Fruit fly (Drosophila melanogaster): ENCODE measurements around the gene TrpRS.

Gene TrpRS

DNA sequence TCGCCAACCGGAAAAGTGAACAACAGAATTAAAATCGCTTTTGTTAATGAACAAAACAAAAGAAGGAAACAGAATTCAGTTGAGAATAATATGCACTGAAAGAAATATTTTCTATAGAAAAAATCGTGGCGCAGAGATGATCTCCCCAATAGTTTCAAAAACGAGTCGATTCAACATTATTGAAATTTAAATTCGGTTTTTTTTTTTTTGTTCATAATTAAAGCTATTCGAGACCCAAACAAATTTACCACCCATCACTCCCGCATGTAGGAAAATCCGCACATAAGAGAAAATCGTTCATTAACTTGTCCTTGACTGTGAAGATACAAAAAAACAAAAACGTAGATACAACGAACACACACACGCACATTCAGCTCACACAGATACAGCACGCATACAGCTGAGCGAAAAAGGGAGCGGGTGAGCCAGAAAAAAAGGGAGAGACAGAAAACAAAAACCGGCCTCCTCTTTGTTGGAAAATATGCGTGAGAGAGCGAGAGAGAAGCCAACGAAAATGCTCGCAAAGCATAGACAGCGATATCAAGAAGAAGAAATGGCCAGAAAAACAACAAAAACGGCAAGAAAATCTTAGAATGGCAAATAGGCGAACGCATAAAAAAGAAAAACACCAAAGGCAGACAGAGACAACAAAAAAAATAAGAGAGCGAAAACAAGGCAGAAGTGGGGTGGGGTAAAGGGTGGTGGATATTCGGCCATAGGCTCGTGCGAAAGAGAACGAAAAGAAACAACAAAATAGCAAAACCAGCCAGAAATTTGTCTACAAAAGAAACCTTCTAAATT is 46.4 kb downstream of the TrpRS start:
- TF ChIP-seq noc (tag; optimal IDR thresholded peaks at IDR 0.05), result peak; percentile 11

DNA sequence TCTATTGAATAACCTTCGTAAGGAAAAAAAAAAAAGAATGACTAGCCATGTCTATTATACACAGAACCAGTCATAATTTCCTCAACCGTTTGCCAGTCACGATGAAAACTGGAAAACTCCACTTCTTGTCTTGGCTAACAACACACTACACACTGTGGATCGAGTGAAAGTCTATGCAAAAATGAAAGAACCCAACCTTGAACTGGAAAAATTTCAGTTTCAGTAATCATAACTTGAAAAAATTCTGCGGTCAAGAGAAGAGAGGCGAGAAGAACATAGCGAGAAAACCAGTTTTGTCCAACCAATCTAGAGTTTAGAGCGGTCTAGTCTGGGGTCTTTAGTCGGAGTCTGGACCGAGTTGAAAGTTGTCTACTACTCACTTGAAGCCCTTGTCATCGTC is 49.1 kb downstream of the TrpRS start:
- no peak for TF ChIP-seq noc (tag; optimal IDR thresholded peaks at IDR 0.05)

DNA sequence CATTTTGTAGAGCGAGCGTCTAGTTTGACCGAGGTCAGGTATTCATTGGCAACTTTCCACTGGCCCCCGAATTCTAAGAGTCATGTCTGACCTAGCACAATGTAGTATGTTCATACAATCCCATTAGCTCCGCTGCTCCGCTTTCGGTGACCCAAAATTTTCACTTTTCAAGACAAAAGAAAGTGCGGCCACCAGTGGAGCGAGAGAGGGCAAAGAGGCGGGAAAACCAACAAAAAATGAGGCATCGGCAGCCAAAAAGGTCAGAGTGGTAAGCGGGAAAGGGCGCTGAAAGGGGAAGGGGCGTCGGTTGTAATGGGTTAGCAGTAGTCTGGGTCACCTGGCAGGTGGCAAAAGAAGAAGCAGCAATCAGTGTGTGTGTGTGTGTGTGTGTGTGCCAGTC is 51.2 kb downstream of the TrpRS start:
- no peak for TF ChIP-seq noc (tag; optimal IDR thresholded peaks at IDR 0.05)
